Worm (Caenorhabditis elegans) whole organism, L4/young adult: Measurements from ENCODE around the gene H01G02.3.

Experiments
- W03F9.2 ChIP-seq: fragments of 150-350 bp; optimal IDR thresholded peaks from 2 replicates; lab custom pipeline; 2014; ENCODE audit warnings: missing biosample characterization, missing genetic modification characterization
- dao-5 ChIP-seq: sonication (generic microtip); optimal IDR thresholded peaks from 2 replicates; lab custom pipeline; 2016; ENCODE audit warnings: missing genotype, missing genetic modification characterization, moderate library complexity, missing compliant biosample characterization
- him-1 ChIP-seq: sonication (generic microtip); optimal IDR thresholded peaks from 2 replicates; lab custom pipeline; 2016; ENCODE audit warnings: missing genotype, missing genetic modification reagents, missing genetic modification characterization, missing compliant biosample characterization

The H01G02.3 gene

DNA sequence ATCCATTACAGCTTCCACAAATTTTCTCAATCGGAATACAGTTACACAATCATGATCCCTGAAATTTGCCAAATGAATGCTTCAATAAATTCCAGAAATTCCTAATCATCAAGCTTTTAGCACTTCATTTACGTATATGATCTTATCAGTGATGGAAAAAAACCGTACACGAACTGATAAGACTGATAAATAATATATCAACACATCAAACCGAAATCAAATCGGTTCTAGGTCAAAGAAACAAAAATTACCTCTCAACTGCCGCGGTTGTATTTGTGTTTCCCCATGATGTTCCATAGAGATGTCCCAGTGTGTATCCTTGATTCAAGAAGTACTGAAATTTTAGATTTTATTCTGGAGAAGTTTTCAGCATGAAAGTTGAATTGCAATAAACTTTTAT is 21.3 kb downstream of the H01G02.3 start:
- TF ChIP-seq him-1 (tag; lab: Kevin White, UChicago), result no peak
- TF ChIP-seq dao-5 (tag; lab: Kevin White, UChicago), result no peak

- TF ChIP-seq him-1 (tag; lab: Kevin White, UChicago) (no peak), W03F9.2 (no peak), dao-5 (tag; lab: Kevin White, UChicago) (no peak)
Measured at ce11 chrIV:11769769-11770168, 22.6 kb downstream of the H01G02.3 start.

- TF ChIP-seq him-1 (tag; lab: Kevin White, UChicago), result peak; percentile 77
- no peak for TF ChIP-seq W03F9.2
- no peak for TF ChIP-seq dao-5 (tag; lab: Kevin White, UChicago)
Measured at ce11 chrIV:11765507-11765906, 26.9 kb downstream of the H01G02.3 start.

- TF ChIP-seq dao-5 (tag; lab: Kevin White, UChicago), result no peak
Measured at ce11 chrIV:11760700-11761459, 31.5 kb downstream of the H01G02.3 start, which contains the start of gene T12A7.2. Gene T12A7.2, minus strand, starts transcription at chrIV:11761111.

- no peak for TF ChIP-seq dao-5 (tag; lab: Kevin White, UChicago)
Measured at ce11 chrIV:11759852-11760251, 32.5 kb downstream of the H01G02.3 start.

DNA sequence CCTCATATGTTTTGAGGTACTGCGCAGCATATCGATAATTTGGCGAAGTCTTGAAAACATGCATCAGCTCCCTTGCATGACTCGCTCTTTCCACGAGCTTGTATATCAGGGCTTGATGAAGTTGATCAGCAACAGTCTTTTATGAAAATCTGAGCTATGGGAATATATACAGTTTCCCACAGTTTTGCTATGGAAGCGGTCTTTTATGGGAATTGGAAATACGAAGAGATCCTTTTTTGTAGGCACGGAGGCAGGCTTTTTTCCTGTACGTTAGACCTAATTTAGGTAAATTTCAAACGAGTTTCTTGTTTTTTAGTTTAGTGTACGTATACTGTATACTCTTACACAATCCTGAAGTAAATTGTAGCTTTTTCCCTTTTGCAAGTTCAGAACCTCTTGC is 36.5 kb downstream of the H01G02.3 start, which contains the start of gene T12A7.9:
Gene T12A7.9, minus strand, starts transcription at position 101 of the 400 bp plus-strand sequence.
- TF ChIP-seq him-1 (tag; lab: Kevin White, UChicago), result peak; percentile 77
- TF ChIP-seq W03F9.2, result no peak
- no peak for TF ChIP-seq dao-5 (tag; lab: Kevin White, UChicago)

DNA sequence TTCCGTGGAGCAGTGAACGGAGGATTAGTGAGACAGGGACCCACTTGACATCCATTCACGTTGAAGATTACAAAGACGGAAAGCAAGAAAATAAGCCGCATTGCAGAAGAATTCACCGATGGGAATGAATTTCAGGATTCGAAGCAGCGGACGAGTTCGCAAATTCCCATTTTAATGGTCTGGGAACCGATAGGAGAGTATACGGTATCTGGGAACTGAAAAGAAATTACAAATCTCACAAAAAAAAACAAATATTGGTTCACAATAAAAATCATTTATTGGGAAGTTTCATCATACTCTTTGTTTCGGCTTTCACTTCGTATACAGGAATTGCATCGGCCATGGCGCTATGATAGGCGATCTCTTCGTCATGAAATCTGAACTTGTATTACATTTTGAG is 37.4 kb downstream of the H01G02.3 start, which contains the start of gene T12A7.10:
Gene T12A7.10, minus strand, starts transcription at position 101 of the 400 bp plus-strand sequence.
- TF ChIP-seq W03F9.2 (no peak), him-1 (tag; lab: Kevin White, UChicago) (no peak), dao-5 (tag; lab: Kevin White, UChicago) (no peak)

- TF ChIP-seq dao-5 (tag; lab: Kevin White, UChicago) (no peak), W03F9.2 (no peak), him-1 (tag; lab: Kevin White, UChicago) (no peak)
Measured at ce11 chrIV:11754328-11754727, 38.1 kb downstream of the H01G02.3 start, which contains the start of gene scl-18. Gene scl-18, minus strand, starts transcription at chrIV:11754428.

DNA sequence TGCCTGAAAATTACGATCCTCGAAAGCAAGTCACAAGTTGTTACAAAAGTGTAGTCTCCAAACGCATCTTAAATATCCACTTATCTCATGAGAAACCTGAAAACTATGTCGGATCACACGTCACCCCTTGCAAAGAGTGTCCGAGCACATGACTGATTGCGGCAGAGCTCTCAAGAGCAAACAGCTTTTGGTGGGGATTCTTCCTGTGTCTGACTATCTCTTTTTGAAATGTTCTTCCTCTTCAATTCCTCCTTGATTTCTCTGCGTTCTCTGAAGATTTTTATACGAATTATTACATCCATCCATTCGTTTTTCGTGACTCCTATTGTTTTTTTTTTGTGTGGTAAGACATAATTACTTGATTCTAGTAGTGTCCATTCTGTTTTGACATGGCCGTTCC is 43.5 kb downstream of the H01G02.3 start, which contains the start of gene T12A7.6:
Gene T12A7.6, plus strand, starts transcription at position 369 of the 400 bp plus-strand sequence.
- TF ChIP-seq dao-5 (tag; lab: Kevin White, UChicago), result no peak
- TF ChIP-seq W03F9.2, result no peak
- no peak for TF ChIP-seq him-1 (tag; lab: Kevin White, UChicago)

DNA sequence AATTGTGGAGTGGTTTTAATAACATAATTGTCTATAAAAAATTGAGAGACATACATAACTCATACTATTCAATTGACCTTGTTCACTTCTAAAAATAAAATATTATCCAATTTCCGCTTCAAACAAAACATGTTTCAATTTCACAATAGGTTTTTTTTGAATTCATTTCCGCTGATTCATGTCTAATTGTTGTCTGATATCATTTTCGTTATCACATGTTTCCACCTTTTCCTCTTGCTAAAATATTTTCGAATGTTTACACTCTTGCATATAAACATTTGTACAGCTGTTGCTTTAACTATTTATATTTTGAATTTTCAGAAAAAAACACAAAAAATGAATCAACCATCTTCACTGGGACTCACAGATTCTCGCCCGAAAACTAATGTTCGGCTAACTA is 47.1 kb downstream of the H01G02.3 start, which contains the start of gene gem-4:
Gene gem-4, plus strand, starts transcription at position 301 of the 400 bp plus-strand sequence.
- no peak for TF ChIP-seq him-1 (tag; lab: Kevin White, UChicago)
- no peak for TF ChIP-seq dao-5 (tag; lab: Kevin White, UChicago)
- TF ChIP-seq W03F9.2, result no peak

- TF ChIP-seq him-1 (tag; lab: Kevin White, UChicago) (no peak), dao-5 (tag; lab: Kevin White, UChicago) (no peak), W03F9.2 (no peak)
Measured at ce11 chrIV:11744287-11744686, 48.1 kb downstream of the H01G02.3 start.

DNA sequence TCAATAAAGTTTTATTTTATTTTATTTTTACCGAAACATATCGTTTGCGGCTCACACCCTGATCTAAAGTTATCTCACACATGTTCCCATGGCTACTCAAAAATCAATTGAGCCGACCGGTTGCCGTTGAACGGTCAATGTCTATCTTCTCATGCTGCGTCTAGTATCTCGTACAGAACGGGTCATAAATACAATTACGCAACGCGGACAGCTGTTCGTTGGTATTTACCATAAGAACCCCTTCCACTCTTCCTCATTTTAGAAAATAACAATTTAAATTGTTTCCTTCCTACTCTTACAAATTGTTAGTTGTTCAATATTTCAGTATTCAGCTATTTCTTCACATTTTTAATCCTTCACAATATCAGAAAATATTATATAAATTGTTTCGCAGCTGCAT is 48.6 kb downstream of the H01G02.3 start:
- no peak for TF ChIP-seq dao-5 (tag; lab: Kevin White, UChicago)
- TF ChIP-seq W03F9.2, result no peak
- no peak for TF ChIP-seq him-1 (tag; lab: Kevin White, UChicago)

ce11 chrIV:11742406-11742805 is 50.0 kb downstream of the H01G02.3 start, which contains the start of gene K01A6.5:
Gene K01A6.5, plus strand, starts transcription at chrIV:11742706.
- TF ChIP-seq him-1 (tag; lab: Kevin White, UChicago) (no peak), W03F9.2 (no peak), dao-5 (tag; lab: Kevin White, UChicago) (no peak)

ce11 chrIV:11740204-11740603 is 52.2 kb downstream of the H01G02.3 start, which contains the start of gene K01A6.4:
Gene K01A6.4, minus strand, starts transcription at chrIV:11740304.
- TF ChIP-seq W03F9.2 (no peak), dao-5 (tag; lab: Kevin White, UChicago) (no peak), him-1 (tag; lab: Kevin White, UChicago) (no peak)
